Worm (Caenorhabditis elegans): ENCODE results near the gene T21H3.1.

T21H3.1 gene

DNA sequence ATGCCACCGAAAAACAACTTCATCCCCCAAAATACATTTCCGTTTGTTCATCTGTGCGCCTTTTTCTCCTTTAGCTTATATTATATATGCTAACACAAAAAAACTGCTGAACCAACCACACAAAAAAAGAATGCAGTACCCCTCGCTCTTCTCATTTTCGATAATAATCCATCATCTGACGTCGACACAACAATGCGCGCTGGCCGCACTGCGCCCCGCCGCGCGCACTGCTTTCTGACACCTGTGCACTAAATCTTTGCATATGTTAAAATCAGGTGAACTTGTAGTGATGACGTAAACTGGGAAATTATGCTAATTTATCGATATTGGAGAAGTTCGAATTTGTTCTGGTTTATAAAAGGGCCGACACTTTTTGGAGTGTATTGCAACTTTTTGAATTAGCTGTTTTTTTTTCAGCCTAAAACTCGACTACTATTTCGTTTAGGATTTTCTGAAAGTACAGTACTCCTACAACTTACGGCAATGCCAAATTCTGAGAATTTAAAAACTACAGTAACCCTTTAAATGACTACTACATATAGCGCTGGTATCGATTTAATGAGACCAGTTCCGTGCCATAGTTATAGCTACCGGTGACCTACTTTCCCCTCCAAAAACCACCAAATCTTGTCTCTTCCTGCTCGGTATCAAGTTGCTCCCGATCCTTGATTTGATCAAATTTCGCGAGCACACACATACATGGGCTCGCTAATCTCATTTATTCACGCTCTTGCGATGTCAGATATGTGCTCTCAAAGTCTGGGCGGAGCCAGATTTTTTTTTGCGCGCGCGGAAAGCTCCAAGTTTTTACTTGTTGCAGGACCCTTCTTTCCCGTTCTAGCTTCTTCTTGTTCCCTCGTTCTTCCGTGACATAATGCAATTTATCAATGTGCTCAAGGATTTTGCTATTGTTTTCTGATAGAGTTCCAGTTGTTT lies 26.5 kb upstream of the T21H3.1 start:
- TF ChIP-seq tbx-11 (GFP tag; IDR thresholded peaks at IDR 0.05) (no peak), hnd-1 (tag; optimal IDR thresholded peaks at IDR 0.05) (no peak), tbx-37 (GFP tag; conservative IDR thresholded peaks at IDR 0.05) (no peak), hmg-4 (GFP tag; optimal IDR thresholded peaks at IDR 0.05) (no peak), sea-1 (GFP tag; conservative IDR thresholded peaks at IDR 0.05) (no peak), F13C5.2 (tag; optimal IDR thresholded peaks at IDR 0.05) (no peak), pes-1 (GFP tag; IDR thresholded peaks at IDR 0.05) (no peak), ceh-13 (GFP tag; optimal IDR thresholded peaks at IDR 0.05) (no peak), ceh-36 (tag; optimal IDR thresholded peaks at IDR 0.05) (no peak)

DNA sequence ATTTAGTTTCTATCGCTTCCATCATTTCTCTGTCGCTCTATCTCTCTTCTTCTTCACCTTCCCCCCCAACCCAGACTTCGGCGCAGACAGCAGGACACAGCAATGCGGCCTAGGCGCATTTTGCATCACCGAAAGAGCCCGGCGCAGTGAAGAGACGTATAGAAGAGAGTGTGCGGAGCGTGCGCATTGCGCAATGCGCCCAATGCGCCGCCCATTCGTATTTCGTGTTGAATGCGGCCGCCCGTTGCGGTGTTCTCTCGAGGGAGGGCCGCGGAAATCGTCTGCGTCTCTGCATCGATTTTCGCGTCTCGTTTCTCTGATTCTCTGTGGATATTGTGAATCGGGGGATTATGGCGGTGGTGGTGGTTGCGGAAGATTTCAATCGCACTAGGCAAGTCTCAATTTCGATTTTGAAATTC lies 25.2 kb upstream of the T21H3.1 start:
- TF ChIP-seq flt-1 (GFP tag; IDR thresholded peaks at IDR 0.05) (peak; percentile 61; the same call in 1 of the 2 replicates), ets-7 (tag; optimal IDR thresholded peaks at IDR 0.05) (peak; percentile 56), pes-1 (GFP tag; IDR thresholded peaks at IDR 0.05) (peak; percentile 71), tra-4 (tag; optimal IDR thresholded peaks at IDR 0.05) (no peak), scrt-1 (GFP tag; IDR thresholded peaks at IDR 0.05) (no peak), hmbx-1 (tag; optimal IDR thresholded peaks at IDR 0.05) (no peak), ceh-13 (GFP tag; optimal IDR thresholded peaks at IDR 0.05) (no peak), hnd-1 (tag; optimal IDR thresholded peaks at IDR 0.05) (no peak), sea-1 (GFP tag; conservative IDR thresholded peaks at IDR 0.05) (0 out of 2 replicates have a peak, but pooled peaks have one; percentile 67), hmg-4 (GFP tag; optimal IDR thresholded peaks at IDR 0.05) (peak; percentile 84), F13C5.2 (tag; optimal IDR thresholded peaks at IDR 0.05) (peak; percentile 76), B0310.2 (tag; optimal IDR thresholded peaks at IDR 0.05) (no peak), tbx-37 (GFP tag; conservative IDR thresholded peaks at IDR 0.05) (no peak), aly-1 (tag; optimal IDR thresholded peaks at IDR 0.05) (peak; percentile 20), ama-1 (optimal IDR thresholded peaks at IDR 0.05) (no peak), ceh-36 (tag; optimal IDR thresholded peaks at IDR 0.05) (peak; percentile 51), tbx-11 (GFP tag; IDR thresholded peaks at IDR 0.05) (no peak)

DNA sequence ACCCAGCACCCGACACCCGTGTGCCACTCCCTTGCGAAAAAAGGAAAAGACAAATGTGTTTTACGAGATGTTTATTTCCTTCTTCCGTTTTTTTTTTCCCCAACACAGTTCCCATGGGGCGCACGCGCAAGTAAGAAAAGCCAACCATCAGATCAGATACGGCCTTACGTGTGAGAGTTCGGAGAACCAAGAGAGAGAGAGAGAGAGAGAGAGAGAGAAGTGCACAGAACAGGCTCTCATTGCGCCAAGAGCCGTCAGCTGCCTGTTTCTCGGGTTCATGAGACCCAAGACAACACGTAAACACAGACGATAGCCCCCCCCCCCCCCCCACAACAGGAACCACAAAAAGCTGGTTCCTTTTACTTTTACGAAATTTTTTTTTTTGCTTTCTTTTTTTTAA lies 24.7 kb upstream of the T21H3.1 start:
- TF ChIP-seq tbx-11 (GFP tag; IDR thresholded peaks at IDR 0.05) = no peak
- TF ChIP-seq B0310.2 (tag; optimal IDR thresholded peaks at IDR 0.05) = no peak
- TF ChIP-seq tbx-37 (GFP tag; conservative IDR thresholded peaks at IDR 0.05) = no peak
- TF ChIP-seq flt-1 (GFP tag; IDR thresholded peaks at IDR 0.05) = no peak
- no peak for TF ChIP-seq ceh-13 (GFP tag; optimal IDR thresholded peaks at IDR 0.05)
- TF ChIP-seq ets-7 (tag; optimal IDR thresholded peaks at IDR 0.05) = no peak
- no peak for TF ChIP-seq hnd-1 (tag; optimal IDR thresholded peaks at IDR 0.05)
- TF ChIP-seq hmg-4 (GFP tag; optimal IDR thresholded peaks at IDR 0.05) = no peak
- TF ChIP-seq ceh-36 (tag; optimal IDR thresholded peaks at IDR 0.05) = no peak
- no peak for TF ChIP-seq sea-1 (GFP tag; conservative IDR thresholded peaks at IDR 0.05)
- TF ChIP-seq hmbx-1 (tag; optimal IDR thresholded peaks at IDR 0.05) = no peak
- TF ChIP-seq ama-1 (optimal IDR thresholded peaks at IDR 0.05) = no peak
- TF ChIP-seq aly-1 (tag; optimal IDR thresholded peaks at IDR 0.05) = no peak
- no peak for TF ChIP-seq F13C5.2 (tag; optimal IDR thresholded peaks at IDR 0.05)
- TF ChIP-seq pes-1 (GFP tag; IDR thresholded peaks at IDR 0.05) = no peak

DNA sequence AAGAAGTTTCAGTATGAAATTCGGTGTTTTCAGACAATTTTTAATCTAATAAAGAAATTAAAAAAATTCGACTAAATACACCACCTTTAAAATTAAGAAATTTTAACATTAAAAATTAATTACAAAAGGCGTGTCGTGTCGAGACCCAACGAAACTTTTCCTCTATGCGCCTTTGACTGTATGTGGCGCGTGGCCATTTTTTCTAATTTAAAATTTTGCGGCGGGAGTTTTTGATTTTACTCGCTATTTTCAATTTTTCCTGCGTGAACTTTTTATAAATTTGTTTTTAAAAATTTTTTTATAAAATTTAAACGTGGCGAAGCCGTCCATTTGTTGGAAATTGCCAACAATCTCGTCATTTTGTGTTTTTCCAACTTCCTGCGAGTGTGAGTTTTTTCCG lies 23.8 kb upstream of the T21H3.1 start:
- no peak for TF ChIP-seq tbx-11 (GFP tag; IDR thresholded peaks at IDR 0.05)
- no peak for TF ChIP-seq aly-1 (tag; optimal IDR thresholded peaks at IDR 0.05)
- no peak for TF ChIP-seq hmbx-1 (tag; optimal IDR thresholded peaks at IDR 0.05)
- TF ChIP-seq flt-1 (GFP tag; IDR thresholded peaks at IDR 0.05) = no peak
- TF ChIP-seq ets-7 (tag; optimal IDR thresholded peaks at IDR 0.05) = no peak
- TF ChIP-seq pes-1 (GFP tag; IDR thresholded peaks at IDR 0.05) = no peak
- no peak for TF ChIP-seq ama-1 (optimal IDR thresholded peaks at IDR 0.05)
- TF ChIP-seq F13C5.2 (tag; optimal IDR thresholded peaks at IDR 0.05) = no peak
- no peak for TF ChIP-seq hnd-1 (tag; optimal IDR thresholded peaks at IDR 0.05)
- TF ChIP-seq scrt-1 (GFP tag; IDR thresholded peaks at IDR 0.05) = no peak
- TF ChIP-seq tra-4 (tag; optimal IDR thresholded peaks at IDR 0.05) = no peak
- no peak for TF ChIP-seq ceh-36 (tag; optimal IDR thresholded peaks at IDR 0.05)
- TF ChIP-seq sea-1 (GFP tag; conservative IDR thresholded peaks at IDR 0.05) = no peak
- TF ChIP-seq hmg-4 (GFP tag; optimal IDR thresholded peaks at IDR 0.05) = no peak
- no peak for TF ChIP-seq tbx-37 (GFP tag; conservative IDR thresholded peaks at IDR 0.05)
- TF ChIP-seq ceh-13 (GFP tag; optimal IDR thresholded peaks at IDR 0.05) = no peak
- TF ChIP-seq B0310.2 (tag; optimal IDR thresholded peaks at IDR 0.05) = no peak

DNA sequence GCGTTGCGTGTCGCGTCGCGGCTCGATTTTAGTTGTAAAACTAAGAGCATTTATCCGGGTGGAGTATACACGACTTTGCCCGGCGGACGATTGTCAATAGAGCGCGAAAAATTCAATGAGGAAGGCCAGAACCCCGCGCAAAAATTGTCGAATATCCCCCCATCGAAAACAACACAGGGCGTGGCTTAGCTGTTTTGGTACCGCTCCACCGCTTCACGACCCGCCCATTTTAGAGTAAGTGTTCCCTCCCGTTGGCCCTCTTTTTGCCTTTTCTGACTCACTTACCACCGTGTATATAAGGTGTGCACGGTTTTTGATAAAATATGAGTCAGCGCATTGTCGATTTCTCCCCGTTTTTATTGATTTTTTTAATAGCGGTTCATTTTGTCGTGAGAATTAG lies 23.1 kb upstream of the T21H3.1 start:
- TF ChIP-seq tbx-11 (GFP tag; IDR thresholded peaks at IDR 0.05) (no peak), ets-7 (tag; optimal IDR thresholded peaks at IDR 0.05) (no peak), aly-1 (tag; optimal IDR thresholded peaks at IDR 0.05) (no peak), ceh-36 (tag; optimal IDR thresholded peaks at IDR 0.05) (no peak), ceh-13 (GFP tag; optimal IDR thresholded peaks at IDR 0.05) (no peak)

DNA sequence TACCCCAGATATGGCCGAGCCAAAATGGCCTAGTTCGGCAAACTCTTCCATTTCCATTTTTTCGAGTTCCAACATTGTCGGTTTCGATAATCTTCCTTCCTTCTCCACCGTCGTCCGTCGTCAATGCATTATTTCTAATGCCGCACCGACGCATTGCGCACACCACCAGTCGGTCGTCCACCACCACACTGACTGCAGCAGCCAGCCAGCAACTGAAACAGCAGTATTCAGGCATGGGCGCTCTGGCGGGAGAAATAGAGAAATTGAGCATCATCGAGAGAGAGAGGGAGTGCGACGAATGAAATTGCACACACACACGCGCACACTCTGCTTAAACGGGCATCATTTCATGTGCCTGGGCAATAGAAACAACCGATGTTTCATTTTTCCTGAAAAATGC lies 22.6 kb upstream of the T21H3.1 start:
- TF ChIP-seq F13C5.2 (tag; optimal IDR thresholded peaks at IDR 0.05) = peak; percentile 44
- 0 out of 2 replicates have a peak, but pooled peaks have one; percentile 16 for TF ChIP-seq tbx-37 (GFP tag; conservative IDR thresholded peaks at IDR 0.05)
- 0 out of 2 replicates have a peak, but pooled peaks have one; percentile 43 for TF ChIP-seq scrt-1 (GFP tag; IDR thresholded peaks at IDR 0.05)
- no peak for TF ChIP-seq hmbx-1 (tag; optimal IDR thresholded peaks at IDR 0.05)
- TF ChIP-seq ama-1 (optimal IDR thresholded peaks at IDR 0.05) = no peak
- TF ChIP-seq tra-4 (tag; optimal IDR thresholded peaks at IDR 0.05) = no peak
- no peak for TF ChIP-seq hnd-1 (tag; optimal IDR thresholded peaks at IDR 0.05)
- TF ChIP-seq hmg-4 (GFP tag; optimal IDR thresholded peaks at IDR 0.05) = peak; percentile 31
